Fruit fly (Drosophila melanogaster) S2 (cell line): ENCODE measurements around the gene EAChm.

Experiments
- CG8478 ChIP-seq: fragments of >200 bp; optimal IDR thresholded peaks from 2 replicates; lab custom pipeline; 2018
- CTCF ChIP-seq, 2 experiments: fragments of >200 bp; optimal IDR thresholded peaks; 2 replicates each; lab custom pipeline; 2018

DNA sequence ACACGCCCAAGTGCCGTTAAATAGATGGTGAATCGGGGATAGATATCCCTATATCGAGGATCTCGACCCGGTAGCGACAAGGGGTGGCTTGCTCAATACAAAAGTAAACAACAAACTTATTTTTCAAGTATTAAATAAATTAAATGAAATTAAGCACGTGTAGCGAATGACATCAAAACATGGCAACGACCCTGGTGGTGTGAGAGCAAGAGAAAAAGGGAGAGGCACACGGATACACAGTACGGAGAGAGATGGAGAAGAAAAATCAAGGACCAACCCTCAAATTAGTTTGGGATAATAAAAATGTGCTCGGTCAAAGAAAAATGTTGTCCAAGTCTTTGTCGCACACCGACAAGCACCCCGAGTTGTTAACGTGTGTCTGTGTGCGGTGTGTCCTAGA is 33.6 kb upstream of the EAChm start:
- TF ChIP-seq CTCF (optimal IDR thresholded peaks at IDR 0.05; lab: Kevin White, UChicago) (no peak), CG8478 (lab: Kevin White, UChicago) (no peak)
